Worm (Caenorhabditis elegans) whole organism, L4/young adult: ENCODE data around the gene dhrs-4.

Experiments used
- W03F9.2 ChIP-seq: fragments of 150-350 bp; optimal IDR thresholded peaks from 2 replicates; lab custom pipeline; 2014; ENCODE audit warnings: missing biosample characterization, missing genetic modification characterization
- dao-5 ChIP-seq: sonication (generic microtip); optimal IDR thresholded peaks from 2 replicates; lab custom pipeline; 2016; ENCODE audit warnings: missing genotype, missing genetic modification characterization, moderate library complexity, missing compliant biosample characterization
- him-1 ChIP-seq: sonication (generic microtip); optimal IDR thresholded peaks from 2 replicates; lab custom pipeline; 2016; ENCODE audit warnings: missing genotype, missing genetic modification reagents, missing genetic modification characterization, missing compliant biosample characterization

DNA sequence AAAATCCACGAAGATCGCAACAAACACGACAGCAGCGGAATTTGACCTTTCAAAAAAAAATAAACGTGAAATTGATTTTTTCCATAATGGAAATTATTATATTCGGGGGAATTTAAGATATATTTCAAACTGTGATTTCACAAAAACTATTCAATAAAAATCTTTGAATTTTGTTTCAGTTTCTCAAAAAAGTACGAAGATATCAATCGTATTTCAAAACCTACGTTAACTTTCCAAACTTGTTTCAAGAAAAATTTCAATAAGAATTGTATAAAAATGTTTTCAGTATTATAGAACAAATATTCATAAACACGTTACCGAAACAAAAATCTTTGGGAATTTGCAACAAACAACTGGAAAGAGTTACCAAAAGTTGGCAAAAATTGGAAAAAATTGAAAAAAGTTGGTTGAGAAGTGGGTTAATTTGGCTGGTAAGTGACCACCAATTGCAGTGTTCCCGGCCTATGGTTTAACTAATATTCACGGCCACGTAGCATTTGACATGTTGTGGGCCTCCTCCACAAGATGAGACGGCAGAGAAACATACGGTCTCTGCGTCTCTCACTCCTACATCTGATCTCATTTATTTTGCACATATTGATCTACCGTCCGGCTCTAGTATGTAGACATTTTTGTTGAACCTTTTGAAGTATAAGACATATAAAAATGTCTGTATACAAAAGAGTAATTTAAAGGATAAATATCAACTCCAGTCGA, 28.6 kb downstream of the dhrs-4 start, which contains the start of the genes T16G1.9 and T16G1.18:
- TF ChIP-seq him-1 (tag; lab: Kevin White, UChicago) (no peak), dao-5 (tag; lab: Kevin White, UChicago) (no peak), W03F9.2 (tag; lab: Kevin White, UChicago) (no peak)
